Worm (Caenorhabditis elegans) whole organism, L2 larva: ENCODE data around the gene Y43F8C.9.

Source experiments
- F13H6.1 ChIP-seq: sonication (generic microtip); optimal IDR thresholded peaks from 2 replicates; lab custom pipeline; 2016; ENCODE audit warnings: missing genetic modification characterization, missing compliant biosample characterization
- Y55F3AM.14 ChIP-seq: fragments of 200-800 bp; sonication (Bioruptor generic); optimal IDR thresholded peaks from 2 replicates; lab custom pipeline; 2018; ENCODE audit warnings: mild to moderate bottlenecking, missing genetic modification characterization, missing compliant biosample characterization
- ZK546.5 ChIP-seq: sonication (generic microtip); optimal IDR thresholded peaks from 2 replicates; lab custom pipeline; 2017; ENCODE audit warnings: missing biosample characterization, missing genetic modification characterization
- alr-1 ChIP-seq: fragments of 150-350 bp; optimal IDR thresholded peaks from 2 replicates; lab custom pipeline; 2014; ENCODE audit warnings: missing biosample characterization, missing genetic modification characterization
- aly-2 ChIP-seq: fragments of 150-350 bp; optimal IDR thresholded peaks from 2 replicates; lab custom pipeline; 2014; ENCODE audit warnings: missing biosample characterization, missing genetic modification characterization
- ama-1 ChIP-seq: fragments of 150-350 bp; optimal IDR thresholded peaks from 2 replicates; lab custom pipeline; 2018; ENCODE audit warnings: inconsistent platforms
- blmp-1 ChIP-seq: sonication (generic microtip); optimal IDR thresholded peaks from 2 replicates; lab custom pipeline; 2017; ENCODE audit warnings: missing genetic modification characterization, mild to moderate bottlenecking, missing compliant biosample characterization, antibody characterized with exemption, moderate library complexity; ENCODE audit not compliant: insufficient read depth
- ceh-16 ChIP-seq: fragments of 150-350 bp; optimal IDR thresholded peaks from 2 replicates; lab custom pipeline; 2014; ENCODE audit warnings: missing biosample characterization, missing genetic modification characterization
- ceh-82 ChIP-seq: fragments of 150-350 bp; optimal IDR thresholded peaks from 2 replicates; lab custom pipeline; 2014; ENCODE audit warnings: missing biosample characterization, missing genetic modification characterization
- crh-2 ChIP-seq: sonication (generic microtip); optimal IDR thresholded peaks from 2 replicates; lab custom pipeline; 2017; ENCODE audit warnings: missing biosample characterization, missing genetic modification characterization
- dmd-4 ChIP-seq: sonication (generic microtip); optimal IDR thresholded peaks from 2 replicates; lab custom pipeline; 2017; ENCODE audit warnings: missing biosample characterization, missing genetic modification characterization
- egl-27 ChIP-seq: sonication (generic microtip); optimal IDR thresholded peaks from 3 replicates; lab custom pipeline; 2017; ENCODE audit warnings: missing biosample characterization, missing genetic modification reagents, missing genetic modification characterization
- elt-1 ChIP-seq: fragments of 150-350 bp; optimal IDR thresholded peaks from 2 replicates; lab custom pipeline; 2014; ENCODE audit warnings: missing biosample characterization, missing genetic modification characterization
- elt-3 ChIP-seq: sonication (generic microtip); optimal IDR thresholded peaks from 2 replicates; lab custom pipeline; 2017; ENCODE audit warnings: missing biosample characterization, missing genetic modification characterization
- gmeb-1 ChIP-seq: fragments of 150-350 bp; optimal IDR thresholded peaks from 2 replicates; lab custom pipeline; 2014; ENCODE audit warnings: missing biosample characterization, missing genetic modification characterization
- lin-11 ChIP-seq: fragments of 150-350 bp; sonication (generic microtip); optimal IDR thresholded peaks from 2 replicates; lab custom pipeline; 2014; ENCODE audit warnings: missing biosample characterization, missing genetic modification characterization, inconsistent platforms, mixed read lengths
- lin-39 ChIP-seq: fragments of 150-350 bp; optimal IDR thresholded peaks from 2 replicates; lab custom pipeline; 2014; ENCODE audit warnings: missing biosample characterization, missing genetic modification reagents, missing genetic modification characterization
- mab-5 ChIP-seq: fragments of 150-350 bp; optimal IDR thresholded peaks from 2 replicates; lab custom pipeline; 2014; ENCODE audit warnings: missing biosample characterization, missing genetic modification characterization
- nhr-12 ChIP-seq: fragments of 150-350 bp; optimal IDR thresholded peaks from 2 replicates; lab custom pipeline; 2014; ENCODE audit warnings: missing biosample characterization, missing genetic modification characterization
- nhr-129 ChIP-seq: fragments of 150-350 bp; optimal IDR thresholded peaks from 2 replicates; lab custom pipeline; 2014; ENCODE audit warnings: missing biosample characterization, missing genetic modification characterization
- nhr-21 ChIP-seq: fragments of 150-350 bp; optimal IDR thresholded peaks from 2 replicates; lab custom pipeline; 2014; ENCODE audit warnings: missing biosample characterization, missing genetic modification characterization
- nhr-23 ChIP-seq: fragments of 150-350 bp; optimal IDR thresholded peaks from 2 replicates; lab custom pipeline; 2014; ENCODE audit warnings: missing biosample characterization, missing genetic modification reagents, missing genetic modification characterization
- nhr-6 ChIP-seq: fragments of 150-350 bp; optimal IDR thresholded peaks from 2 replicates; lab custom pipeline; 2014; ENCODE audit warnings: missing biosample characterization, missing genetic modification characterization
- peb-1 ChIP-seq: fragments of 150-350 bp; optimal IDR thresholded peaks from 2 replicates; lab custom pipeline; 2014; ENCODE audit warnings: missing biosample characterization, missing genetic modification characterization
- sem-4 ChIP-seq: fragments of 150-350 bp; optimal IDR thresholded peaks from 2 replicates; lab custom pipeline; 2014; ENCODE audit warnings: missing biosample characterization, missing genetic modification reagents, missing genetic modification characterization
- skn-1 ChIP-seq: sonication (generic microtip); optimal IDR thresholded peaks from 2 replicates; lab custom pipeline; 2017; ENCODE audit warnings: missing biosample characterization, missing genetic modification characterization
- sma-3 ChIP-seq: sonication (generic microtip); optimal IDR thresholded peaks from 2 replicates; lab custom pipeline; 2016; ENCODE audit warnings: missing genetic modification reagents, missing genetic modification characterization, missing compliant biosample characterization
- sma-9 ChIP-seq, 2 experiments: fragments of 150-350 bp in 1 of 2; sonication (generic microtip) in 1 of 2; optimal IDR thresholded peaks; 2 replicates each; lab custom pipeline; 2014 to 2016; ENCODE audit warnings: missing genetic modification characterization in 2 of 2, mild to moderate bottlenecking in 1 of 2, missing biosample characterization in 1 of 2, missing compliant biosample characterization in 1 of 2, missing genetic modification reagents in 1 of 2, moderate library complexity in 1 of 2
- snpc-4 ChIP-seq: fragments of 150-350 bp; optimal IDR thresholded peaks from 2 replicates; lab custom pipeline; 2014; ENCODE audit warnings: missing biosample characterization, missing genetic modification characterization
- unc-39 ChIP-seq: fragments of 150-350 bp; optimal IDR thresholded peaks from 2 replicates; lab custom pipeline; 2014; ENCODE audit warnings: missing biosample characterization, missing genetic modification characterization
- unc-55 ChIP-seq: fragments of 150-350 bp; sonication (generic microtip); optimal IDR thresholded peaks from 3 replicates; lab custom pipeline; 2014; ENCODE audit warnings: missing biosample characterization, missing genetic modification reagents, missing genetic modification characterization
- ztf-11 ChIP-seq: sonication (generic microtip); optimal IDR thresholded peaks from 2 replicates; lab custom pipeline; 2017; ENCODE audit warnings: missing biosample characterization, missing genetic modification characterization
- ztf-4 ChIP-seq: fragments of 150-350 bp; optimal IDR thresholded peaks from 2 replicates; lab custom pipeline; 2014; ENCODE audit warnings: missing biosample characterization, missing genetic modification characterization

Gene Y43F8C.9

ce11 chrV:19645572-19646155 lies at the start of gene Y43F8C.9:
Gene Y43F8C.9, plus strand, starts transcription at chrV:19646105.
- TF ChIP-seq skn-1 (tag; lab: Kevin White, UChicago), result no peak
- no peak for TF ChIP-seq unc-39
- TF ChIP-seq nhr-6 (tag; lab: Kevin White, UChicago), result no peak
- TF ChIP-seq egl-27, result no peak
- no peak for TF ChIP-seq Y55F3AM.14 (GFP tag; lab: Kevin White, UChicago)
- TF ChIP-seq elt-3 (tag; lab: Kevin White, UChicago), result no peak
- no peak for TF ChIP-seq aly-2 (tag; lab: Kevin White, UChicago)
- TF ChIP-seq lin-39 (tag; lab: Kevin White, UChicago), result no peak
- no peak for TF ChIP-seq ceh-82 (tag; lab: Kevin White, UChicago)
- TF ChIP-seq ztf-4 (tag; lab: Kevin White, UChicago), result no peak
- TF ChIP-seq gmeb-1, result no peak

- no peak for TF ChIP-seq nhr-6 (tag; lab: Kevin White, UChicago)
- no peak for TF ChIP-seq F13H6.1 (tag; lab: Kevin White, UChicago)
- TF ChIP-seq nhr-23 (tag; lab: Kevin White, UChicago), result no peak
- TF ChIP-seq unc-39, result no peak
- no peak for TF ChIP-seq blmp-1
- no peak for TF ChIP-seq nhr-129 (tag; lab: Kevin White, UChicago)
- TF ChIP-seq ZK546.5 (tag; lab: Kevin White, UChicago), result no peak
- no peak for TF ChIP-seq ceh-16 (tag; lab: Kevin White, UChicago)
- TF ChIP-seq sma-3 (GFP tag; lab: Kevin White, UChicago), result no peak
- TF ChIP-seq mab-5 (tag; lab: Kevin White, UChicago), result no peak
- TF ChIP-seq nhr-21, result no peak
- no peak for TF ChIP-seq sem-4 (tag; lab: Kevin White, UChicago)
- TF ChIP-seq dmd-4 (tag; lab: Kevin White, UChicago), result no peak
- TF ChIP-seq unc-55 (GFP tag; lab: Kevin White, UChicago), result no peak
These were observed 46.8 kb upstream of the Y43F8C.9 start for ce11 chrV:19599087-19599486.

ce11 chrV:19605415-19605814 lies 40.5 kb upstream of the Y43F8C.9 start:
- no peak for TF ChIP-seq ceh-82 (tag; lab: Kevin White, UChicago)
- no peak for TF ChIP-seq nhr-23 (tag; lab: Kevin White, UChicago)
- TF ChIP-seq sem-4 (tag; lab: Kevin White, UChicago), result no peak
- TF ChIP-seq alr-1 (tag; lab: Kevin White, UChicago), result no peak
- no peak for TF ChIP-seq peb-1 (tag; lab: Kevin White, UChicago)
- TF ChIP-seq crh-2 (tag; lab: Kevin White, UChicago), result no peak
- no peak for TF ChIP-seq elt-1 (tag; lab: Kevin White, UChicago)
- TF ChIP-seq snpc-4 (tag; lab: Kevin White, UChicago), result no peak
- no peak for TF ChIP-seq nhr-12 (tag; lab: Kevin White, UChicago)
- no peak for TF ChIP-seq unc-55 (GFP tag; lab: Kevin White, UChicago)
- TF ChIP-seq egl-27, result no peak
- TF ChIP-seq sma-9 (GFP tag; optimal IDR thresholded peaks at IDR 0.05; lab: Kevin White, UChicago), result no peak
- TF ChIP-seq sma-9 (tag; optimal IDR thresholded peaks at IDR 0.05; lab: Kevin White, UChicago), result no peak
- TF ChIP-seq ztf-11 (tag; lab: Kevin White, UChicago), result no peak

DNA sequence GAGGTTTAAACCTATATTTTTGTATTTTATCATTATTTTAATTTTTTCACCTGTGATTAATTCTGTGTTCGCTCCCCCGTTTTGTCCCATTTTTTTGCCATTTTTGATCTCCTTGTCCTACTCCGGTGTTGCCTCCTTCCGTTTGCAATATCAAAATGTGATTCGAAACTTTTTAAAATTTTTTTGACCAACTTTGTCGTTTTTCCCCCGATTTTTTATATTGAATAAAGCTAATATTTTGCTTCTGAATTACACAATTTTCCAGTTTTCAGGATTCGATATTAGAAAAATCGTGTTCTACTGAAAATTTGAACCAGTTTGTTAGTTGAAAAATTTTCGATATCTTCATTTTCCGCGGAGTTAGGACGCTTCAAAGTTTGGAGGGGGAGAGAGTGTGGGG lies 40.0 kb upstream of the Y43F8C.9 start, which contains the start of gene nlp-25:
nlp-25 (plus strand) TSS at position 301 of the 400 bp plus-strand sequence.
- no peak for TF ChIP-seq ztf-4 (tag; lab: Kevin White, UChicago)
- TF ChIP-seq ztf-11 (tag; lab: Kevin White, UChicago), result no peak
- TF ChIP-seq nhr-6 (tag; lab: Kevin White, UChicago), result no peak
- no peak for TF ChIP-seq Y55F3AM.14 (GFP tag; lab: Kevin White, UChicago)
- TF ChIP-seq ZK546.5 (tag; lab: Kevin White, UChicago), result no peak
- no peak for TF ChIP-seq sem-4 (tag; lab: Kevin White, UChicago)
- TF ChIP-seq lin-11 (tag; lab: Kevin White, UChicago), result no peak
- TF ChIP-seq ceh-82 (tag; lab: Kevin White, UChicago), result no peak
- no peak for TF ChIP-seq blmp-1
- no peak for TF ChIP-seq ama-1 (lab: Kevin White, UChicago)
- no peak for TF ChIP-seq dmd-4 (tag; lab: Kevin White, UChicago)
- TF ChIP-seq ceh-16 (tag; lab: Kevin White, UChicago), result no peak
- TF ChIP-seq alr-1 (tag; lab: Kevin White, UChicago), result no peak
